Fruit fly (Drosophila melanogaster): ENCODE results near the gene Dnaaf6.
A peak's percentile ranks its signal among the peaks of the same experiment; 100 is the strongest.

The Dnaaf6 gene

DNA sequence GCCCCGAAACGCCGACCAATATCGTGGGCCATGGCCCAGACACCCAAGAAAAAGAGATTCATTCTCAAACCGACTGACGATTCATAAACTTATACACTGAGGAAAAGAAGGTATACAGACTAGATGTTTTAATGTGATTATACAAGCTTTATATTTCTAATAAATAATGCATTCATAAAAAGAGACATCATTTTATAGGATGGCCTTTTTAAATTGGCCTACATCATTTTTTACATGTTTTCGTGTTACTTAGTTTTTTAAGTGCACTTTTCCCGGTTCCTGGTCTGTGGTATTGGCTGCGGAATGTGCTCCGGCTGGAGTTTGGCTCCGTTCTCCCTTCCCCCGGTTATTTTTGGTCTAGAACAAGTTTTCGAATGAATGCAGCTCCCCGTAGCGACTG, 32.0 kb upstream of the Dnaaf6 start:
- TF ChIP-seq CG17801 (GFP tag; optimal IDR thresholded peaks at IDR 0.05; ENCODE audit: partially characterized antibody) = no peak

DNA sequence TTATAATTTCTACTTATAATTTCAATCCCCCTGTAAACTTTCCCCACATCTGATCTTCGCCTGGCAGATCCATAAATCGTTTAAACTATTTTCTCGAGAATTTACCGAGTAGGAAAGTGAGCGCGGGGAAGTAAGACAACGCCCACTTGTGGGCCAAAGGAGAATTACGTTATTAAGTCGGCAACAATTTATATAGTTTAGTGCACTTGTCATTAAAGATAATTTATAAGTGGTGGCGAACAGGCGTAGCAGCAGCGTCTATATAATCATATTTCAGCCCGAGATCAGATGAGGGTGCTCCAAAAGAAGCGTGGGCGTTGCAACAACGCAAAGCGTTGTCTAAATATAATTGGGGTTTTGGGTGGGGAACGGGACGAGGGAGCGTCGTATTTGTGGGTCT, 29.8 kb upstream of the Dnaaf6 start:
- no peak for TF ChIP-seq CG17801 (GFP tag; optimal IDR thresholded peaks at IDR 0.05; ENCODE audit: partially characterized antibody)

DNA sequence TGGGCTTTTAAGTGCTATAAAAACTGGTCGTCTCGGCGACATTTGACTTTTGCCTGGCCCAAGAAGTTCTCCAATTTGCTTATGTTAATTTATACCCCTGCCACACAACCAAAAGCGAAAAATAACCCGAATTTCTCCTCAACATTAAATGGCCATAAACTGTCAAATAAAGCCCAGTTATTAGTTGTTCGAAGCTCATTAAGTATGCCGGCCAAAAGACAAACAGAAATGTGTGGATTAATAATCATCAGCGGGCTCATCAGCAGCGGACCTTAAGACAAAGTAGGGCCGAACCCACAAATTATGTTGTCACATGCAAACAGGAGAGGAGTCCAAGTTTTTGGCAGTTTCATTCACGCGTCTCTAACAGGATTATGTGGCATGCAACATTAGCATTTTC, 29.4 kb upstream of the Dnaaf6 start:
- TF ChIP-seq CG17801 (GFP tag; optimal IDR thresholded peaks at IDR 0.05; ENCODE audit: partially characterized antibody) = no peak

dm6 chr3L:14655681-14656080, 28.9 kb upstream of the Dnaaf6 start:
- TF ChIP-seq CG17801 (GFP tag; optimal IDR thresholded peaks at IDR 0.05; ENCODE audit: partially characterized antibody) = no peak

DNA sequence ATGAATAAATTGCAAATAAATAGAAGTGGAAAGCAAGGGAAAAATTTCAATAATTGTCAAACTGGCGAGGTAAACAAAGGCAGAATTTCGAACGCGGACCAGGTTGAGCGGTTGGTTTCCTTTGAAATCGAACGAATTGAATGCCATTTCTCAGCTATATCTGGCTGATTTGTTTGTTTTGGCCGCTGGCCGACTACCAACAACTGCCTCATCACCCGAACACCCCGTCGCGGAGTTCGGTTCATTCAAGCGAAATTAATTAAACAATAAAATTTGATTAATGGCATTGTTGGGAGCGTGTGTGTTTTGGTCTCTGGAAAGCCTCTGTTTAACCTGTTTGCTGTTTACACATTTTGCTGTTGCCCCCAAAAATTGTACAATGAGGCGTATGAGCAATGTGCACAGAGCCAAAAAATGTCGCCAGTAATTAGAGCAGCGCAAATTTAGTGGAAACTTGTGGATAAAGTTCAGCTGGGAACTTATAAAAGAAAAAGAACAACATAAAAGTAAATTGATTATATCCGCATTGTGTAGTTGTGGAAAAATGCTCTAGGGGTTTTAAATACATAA, 27.0 kb upstream of the Dnaaf6 start:
- TF ChIP-seq CG17801 (GFP tag; optimal IDR thresholded peaks at IDR 0.05; ENCODE audit: partially characterized antibody) = no peak

DNA sequence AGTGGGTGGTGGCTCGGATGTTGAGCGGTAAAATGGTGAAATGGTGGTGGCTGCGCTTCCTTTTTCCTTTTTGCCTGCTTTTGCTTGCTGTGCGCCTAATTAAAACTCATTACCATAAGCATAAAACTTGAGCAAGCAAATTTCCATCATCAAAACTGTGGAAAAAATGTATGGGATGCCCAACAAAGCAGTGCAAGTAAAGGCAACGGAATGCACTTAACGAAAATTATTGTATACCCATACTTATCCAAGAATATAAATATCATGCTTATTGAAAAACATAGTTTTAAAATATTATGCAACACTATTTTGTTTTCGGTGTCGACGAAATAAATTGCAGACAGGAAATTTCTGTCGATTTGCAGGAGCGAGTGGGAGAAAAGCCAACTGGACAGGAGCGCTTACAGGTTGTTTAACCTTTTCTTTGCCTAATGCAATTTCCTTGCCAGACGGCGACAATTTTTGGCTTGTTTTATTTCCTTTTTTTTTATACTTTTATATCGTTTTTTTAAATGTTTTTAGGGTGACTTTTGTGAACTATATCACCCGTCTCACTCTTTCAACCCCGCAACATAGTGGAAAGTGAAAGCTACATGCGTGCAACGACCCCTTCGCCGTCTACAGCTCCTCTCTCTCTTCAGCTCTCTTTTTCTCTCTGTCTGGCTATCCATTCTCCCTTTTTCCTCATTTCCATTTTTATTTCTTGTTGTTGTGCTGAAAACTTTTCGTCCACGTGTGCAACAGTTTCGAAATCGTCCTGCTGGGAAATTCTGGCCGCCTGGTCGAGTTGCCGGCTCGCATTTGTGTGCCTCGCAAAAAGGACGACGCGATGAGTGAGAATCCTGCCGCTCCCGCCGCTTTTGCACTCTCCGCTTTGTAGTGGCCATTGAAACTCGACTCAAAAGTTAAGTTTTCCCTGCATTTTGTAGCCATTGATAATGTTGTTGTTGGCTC, 24.3 kb upstream of the Dnaaf6 start:
- TF ChIP-seq CG17801 (GFP tag; optimal IDR thresholded peaks at IDR 0.05; ENCODE audit: partially characterized antibody) = no peak

dm6 chr3L:14661567-14662258, 22.9 kb upstream of the Dnaaf6 start:
- no peak for TF ChIP-seq CG17801 (GFP tag; optimal IDR thresholded peaks at IDR 0.05; ENCODE audit: partially characterized antibody)

- no peak for TF ChIP-seq CG17801 (GFP tag; optimal IDR thresholded peaks at IDR 0.05; ENCODE audit: partially characterized antibody)
Measured at dm6 chr3L:14663750-14664149, 20.8 kb upstream of the Dnaaf6 start.

dm6 chr3L:14664390-14664789, 20.2 kb upstream of the Dnaaf6 start:
- no peak for TF ChIP-seq CG17801 (GFP tag; optimal IDR thresholded peaks at IDR 0.05; ENCODE audit: partially characterized antibody)

DNA sequence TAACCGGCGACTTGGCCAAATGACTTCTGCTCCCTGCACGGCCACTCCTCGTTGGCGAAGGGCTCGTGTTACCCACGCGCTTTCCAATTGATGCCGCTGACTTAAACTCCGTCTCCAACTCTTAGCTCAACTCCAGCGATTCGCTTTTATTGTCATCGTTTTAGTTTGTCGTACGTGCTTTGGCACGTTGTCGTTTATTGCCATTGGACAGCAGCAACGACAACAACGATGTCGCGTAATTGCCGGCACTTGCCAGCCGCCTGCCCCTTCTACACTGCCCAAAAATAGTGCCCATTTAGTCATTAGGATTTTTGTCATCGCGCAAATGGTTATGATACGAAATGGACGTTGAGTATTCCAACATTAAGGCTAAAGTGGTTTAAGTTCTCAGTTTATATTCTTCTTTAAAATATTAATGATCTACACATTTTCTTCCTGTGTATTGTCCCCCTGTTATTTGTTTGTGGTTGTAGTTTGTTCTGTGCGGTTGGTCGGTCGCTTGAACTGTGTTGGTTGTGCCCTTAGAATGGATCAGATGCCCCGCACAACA, 18.7 kb upstream of the Dnaaf6 start:
- TF ChIP-seq CG17801 (GFP tag; optimal IDR thresholded peaks at IDR 0.05; ENCODE audit: partially characterized antibody) = peak; percentile 40

- TF ChIP-seq CG17801 (GFP tag; optimal IDR thresholded peaks at IDR 0.05; ENCODE audit: partially characterized antibody) = no peak
Measured at dm6 chr3L:14668638-14669037, 15.9 kb upstream of the Dnaaf6 start.

dm6 chr3L:14671546-14671945, 13.0 kb upstream of the Dnaaf6 start:
- no peak for TF ChIP-seq CG17801 (GFP tag; optimal IDR thresholded peaks at IDR 0.05; ENCODE audit: partially characterized antibody)

DNA sequence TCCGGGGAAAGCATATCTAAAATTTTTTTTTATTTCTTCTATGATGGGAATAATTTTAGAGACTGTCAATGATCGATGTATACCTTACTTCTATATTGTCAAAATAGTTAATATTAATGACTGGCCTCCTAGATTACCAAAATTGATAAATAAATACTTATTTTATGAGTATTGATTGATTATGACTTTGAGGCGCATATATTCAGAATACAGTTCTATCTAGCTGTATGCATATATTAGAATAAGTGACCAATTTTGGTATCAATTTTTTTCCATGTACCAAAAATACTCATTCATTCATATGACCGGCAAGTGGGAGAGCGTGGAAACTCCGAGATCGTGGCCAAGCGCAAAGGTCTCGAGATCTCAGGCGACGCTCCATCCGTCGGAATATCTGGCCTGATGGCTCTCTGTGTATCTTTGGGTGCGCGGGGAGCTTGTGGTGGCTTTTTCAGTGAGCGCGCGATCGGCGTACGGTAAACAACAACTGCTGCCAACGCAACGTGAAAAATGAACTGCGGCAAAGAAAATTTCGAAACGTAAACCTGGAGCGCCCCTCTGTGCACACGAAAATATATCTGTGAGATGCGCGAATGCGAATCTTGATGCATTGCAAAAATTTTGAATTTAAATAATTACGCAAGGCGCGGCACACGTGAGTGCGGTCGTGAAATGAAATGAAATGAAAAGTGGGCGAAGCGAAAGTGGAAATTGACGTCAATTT, 12.0 kb upstream of the Dnaaf6 start, which contains the start of the genes CG43121 and ome:
TSS of gene CG43121 (minus strand) at position 51 of the 724 bp plus-strand sequence.
TSS of gene ome (plus strand) at position 453 of the 724 bp plus-strand sequence.
- TF ChIP-seq CG17801 (GFP tag; optimal IDR thresholded peaks at IDR 0.05; ENCODE audit: partially characterized antibody) = no peak

- peak; percentile 38 for TF ChIP-seq CG17801 (GFP tag; optimal IDR thresholded peaks at IDR 0.05; ENCODE audit: partially characterized antibody)
Measured at dm6 chr3L:14673740-14674463, 10.7 kb upstream of the Dnaaf6 start.

Measured in ovary, adult (tissue).